Fruit fly (Drosophila melanogaster) whole organism, embryonic: Measurements from ENCODE around the gene CG4613.
A peak's percentile ranks its signal among the peaks of the same experiment; 100 is the strongest.

Experiments used
- ATbp ChIP-seq: fragments of 200-800 bp; sonication (Bioruptor generic); optimal IDR thresholded peaks from 2 replicates; lab custom pipeline; 2017; ENCODE audit warnings: missing biosample characterization, mild to moderate bottlenecking, missing genetic modification characterization, missing genetic modification reagents
- CG11085 ChIP-seq: fragments of 200-800 bp; sonication (Bioruptor generic); IDR thresholded peaks from 2 replicates; pipeline ENCODE4 v1.3.6; 2022; ENCODE audit warnings: missing biosample characterization, missing genetic modification characterization
- CG11456 ChIP-seq: fragments of 200-800 bp; sonication (Bioruptor generic); IDR thresholded peaks from 3 replicates; pipeline ENCODE4 v1.3.6; 2022; ENCODE audit warnings: missing biosample characterization, missing genetic modification characterization
- CG12071 ChIP-seq: fragments of 200-800 bp; sonication (Bioruptor generic); optimal IDR thresholded peaks from 3 replicates; lab custom pipeline; 2018; ENCODE audit warnings: missing biosample characterization, mild to moderate bottlenecking, missing genetic modification characterization
- CG12104 ChIP-seq: fragments of 200-800 bp; sonication (Bioruptor generic); optimal IDR thresholded peaks from 3 replicates; lab custom pipeline; 2016; ENCODE audit warnings: missing biosample characterization, missing genetic modification characterization
- CG12155 ChIP-seq: fragments of 200-800 bp; sonication (Bioruptor generic); optimal IDR thresholded peaks from 3 replicates; lab custom pipeline; 2016; ENCODE audit warnings: missing biosample characterization, missing genetic modification characterization
- CG12391 ChIP-seq: fragments of 200-800 bp; sonication (Bioruptor generic); optimal IDR thresholded peaks from 3 replicates; lab custom pipeline; 2018; ENCODE audit warnings: missing biosample characterization, mild to moderate bottlenecking, missing genetic modification characterization, moderate library complexity
- CG12942 ChIP-seq: fragments of 200-800 bp; sonication (Bioruptor generic); optimal IDR thresholded peaks from 3 replicates; lab custom pipeline; 2016; ENCODE audit warnings: missing biosample characterization, missing genetic modification characterization
- CG15479 ChIP-seq: fragments of 200-800 bp; sonication (Bioruptor generic); optimal IDR thresholded peaks from 3 replicates; lab custom pipeline; 2019; ENCODE audit warnings: missing biosample characterization, mild to moderate bottlenecking, missing genetic modification characterization, moderate library complexity
- CG1603 ChIP-seq: fragments of 200-800 bp; sonication (Bioruptor generic); optimal IDR thresholded peaks from 2 replicates; lab custom pipeline; 2019; ENCODE audit warnings: missing biosample characterization, mild to moderate bottlenecking, missing genetic modification characterization, moderate library complexity
- CG17328 ChIP-seq: fragments of 200-800 bp; sonication (Bioruptor generic); IDR thresholded peaks from 2 replicates; pipeline ENCODE4 v1.3.6; 2022; ENCODE audit warnings: missing biosample characterization, missing genetic modification characterization
- CG18011 ChIP-seq: fragments of 200-800 bp; sonication (Bioruptor generic); optimal IDR thresholded peaks from 2 replicates; lab custom pipeline; 2017; ENCODE audit warnings: missing biosample characterization, missing genetic modification characterization, mild to moderate bottlenecking, moderate library complexity, missing genotype
- CG2116 ChIP-seq: fragments of 200-800 bp; sonication (Bioruptor generic); optimal IDR thresholded peaks from 3 replicates; lab custom pipeline; 2018; ENCODE audit warnings: missing biosample characterization, mild to moderate bottlenecking, missing genetic modification characterization
- CG2678 ChIP-seq: fragments of 200-800 bp; sonication (Bioruptor generic); optimal IDR thresholded peaks from 3 replicates; lab custom pipeline; 2019; ENCODE audit warnings: missing biosample characterization, mild to moderate bottlenecking, missing genetic modification characterization, moderate library complexity
- CG2712 ChIP-seq: fragments of 200-800 bp; optimal IDR thresholded peaks from 3 replicates; lab custom pipeline; 2019; ENCODE audit warnings: missing biosample characterization, mild to moderate bottlenecking, missing genetic modification characterization, moderate library complexity
- CG33213 ChIP-seq: fragments of 200-800 bp; sonication (Bioruptor generic); optimal IDR thresholded peaks from 3 replicates; lab custom pipeline; 2016; ENCODE audit warnings: missing biosample characterization, missing genetic modification characterization
- CG3838 ChIP-seq: fragments of 200-800 bp; sonication (Bioruptor generic); optimal IDR thresholded peaks from 3 replicates; lab custom pipeline; 2016; ENCODE audit warnings: missing biosample characterization, missing genetic modification characterization
- CG3847 ChIP-seq: fragments of 200-800 bp; sonication (Bioruptor generic); IDR thresholded peaks from 2 replicates; pipeline ENCODE4 v1.3.6; 2022; ENCODE audit warnings: missing biosample characterization, missing genetic modification characterization
- CG4282 ChIP-seq: fragments of 200-800 bp; sonication (Bioruptor generic); optimal IDR thresholded peaks from 2 replicates; lab custom pipeline; 2016; ENCODE audit warnings: missing biosample characterization, missing genetic modification characterization
- CG6854 ChIP-seq: fragments of 200-800 bp; sonication (Bioruptor generic); optimal IDR thresholded peaks from 3 replicates; lab custom pipeline; 2017; ENCODE audit warnings: missing biosample characterization, mild to moderate bottlenecking, missing genetic modification characterization
- CG7372 ChIP-seq: fragments of 200-800 bp; sonication (Bioruptor generic); IDR thresholded peaks from 2 replicates; pipeline ENCODE4 v1.3.6; 2022; ENCODE audit warnings: missing biosample characterization, missing genetic modification characterization
- CG7786 ChIP-seq: fragments of 200-800 bp; sonication (Bioruptor generic); optimal IDR thresholded peaks from 2 replicates; lab custom pipeline; 2016; ENCODE audit warnings: missing biosample characterization, missing genetic modification characterization
- CG7987 ChIP-seq: fragments of 200-800 bp; sonication (Bioruptor generic); optimal IDR thresholded peaks from 2 replicates; lab custom pipeline; 2018; ENCODE audit warnings: missing biosample characterization, mild to moderate bottlenecking, missing genetic modification characterization, moderate library complexity
- CG9876 ChIP-seq: fragments of 200-800 bp; sonication (Bioruptor generic); optimal IDR thresholded peaks from 2 replicates; lab custom pipeline; 2016; ENCODE audit warnings: missing biosample characterization, missing genetic modification characterization
- CHES-1-like ChIP-seq: fragments of 200-800 bp; sonication (Bioruptor generic); optimal IDR thresholded peaks from 2 replicates; lab custom pipeline; 2016; ENCODE audit warnings: missing biosample characterization, missing genetic modification characterization
- D ChIP-seq, 2 experiments: fragments of 200-800 bp in 1 of 2; fragments of >200 bp in 1 of 2; sonication (Bioruptor generic) in 1 of 2; optimal IDR thresholded peaks; 2 replicates in 1 of 2; 3 replicates in 1 of 2; lab custom pipeline; 2017; ENCODE audit warnings: mild to moderate bottlenecking in 1 of 2, missing biosample characterization in 1 of 2, missing genetic modification characterization in 1 of 2, missing genetic modification reagents in 1 of 2
- Dfd ChIP-seq, 2 experiments: fragments of >200 bp; optimal IDR thresholded peaks; 2 replicates each; lab custom pipeline; 2017; ENCODE audit warnings: missing biosample characterization in 2 of 2, missing genetic modification characterization in 2 of 2
- Dip2 ChIP-seq: fragments of 200-800 bp; sonication (Bioruptor generic); IDR thresholded peaks from 2 replicates; pipeline ENCODE4 v1.3.6; 2022; ENCODE audit warnings: missing biosample characterization, missing genetic modification characterization
- Dll ChIP-seq: fragments of 200-800 bp; sonication (Bioruptor generic); IDR thresholded peaks from 4 replicates; pipeline ENCODE4 v1.3.6; 2022; ENCODE audit warnings: missing biosample characterization, missing genetic modification characterization; ENCODE audit not compliant: partially characterized antibody
- E2f1 ChIP-seq: fragments of 200-800 bp; sonication (Bioruptor generic); IDR thresholded peaks from 2 replicates; pipeline ENCODE4 v1.3.6; 2022; ENCODE audit warnings: missing biosample characterization, missing genetic modification characterization
- Hr78 ChIP-seq, 2 experiments: fragments of 200-800 bp in 1 of 2; fragments of >200 bp in 1 of 2; sonication (Bioruptor generic) in 1 of 2; optimal IDR thresholded peaks; 2 replicates each; lab custom pipeline; 2017 to 2019; ENCODE audit warnings: missing biosample characterization in 2 of 2, missing genetic modification characterization in 2 of 2, mild to moderate bottlenecking in 1 of 2, moderate library complexity in 1 of 2
- Hsf ChIP-seq: fragments of 200-800 bp; sonication (Bioruptor generic); optimal IDR thresholded peaks from 3 replicates; lab custom pipeline; 2016; ENCODE audit warnings: missing biosample characterization, missing genetic modification characterization
- Lhr ChIP-seq: fragments of 200-800 bp; sonication (Bioruptor generic); optimal IDR thresholded peaks from 3 replicates; lab custom pipeline; 2017; ENCODE audit warnings: mild to moderate bottlenecking, missing biosample characterization, missing genetic modification reagents, missing genetic modification characterization
- Pdp1 ChIP-seq, 2 experiments: fragments of 200-800 bp; sonication (Bioruptor generic); optimal IDR thresholded peaks; 3 replicates each; lab custom pipeline; 2016; ENCODE audit warnings: missing biosample characterization in 2 of 2, missing genetic modification characterization in 2 of 2, mild to moderate bottlenecking in 1 of 2, moderate library complexity in 1 of 2
- Sox102F ChIP-seq: fragments of 200-800 bp; sonication (Bioruptor generic); optimal IDR thresholded peaks from 2 replicates; lab custom pipeline; 2018; ENCODE audit warnings: missing biosample characterization, mild to moderate bottlenecking, missing genetic modification characterization, moderate library complexity
- Tbp ChIP-seq: fragments of >200 bp; optimal IDR thresholded peaks from 2 replicates; lab custom pipeline; 2018; ENCODE audit warnings: missing biosample characterization, missing genetic modification characterization
- Xbp1 ChIP-seq: fragments of 200-800 bp; sonication (Bioruptor generic); optimal IDR thresholded peaks from 3 replicates; lab custom pipeline; 2016; ENCODE audit warnings: missing biosample characterization, mild to moderate bottlenecking, missing genetic modification characterization
- cg ChIP-seq: fragments of 200-800 bp; sonication (Bioruptor generic); optimal IDR thresholded peaks from 3 replicates; lab custom pipeline; 2019; ENCODE audit warnings: missing biosample characterization, mild to moderate bottlenecking, missing genetic modification characterization, moderate library complexity
- chinmo ChIP-seq: fragments of 200-800 bp; sonication (Bioruptor generic); IDR thresholded peaks from 4 replicates; pipeline ENCODE4 v1.3.6; 2022; ENCODE audit warnings: missing biosample characterization, missing genetic modification characterization; ENCODE audit not compliant: partially characterized antibody
- cwo ChIP-seq: fragments of 200-800 bp; sonication (Bioruptor generic); optimal IDR thresholded peaks from 3 replicates; lab custom pipeline; 2017; ENCODE audit warnings: missing biosample characterization, missing genetic modification characterization, mild to moderate bottlenecking, moderate library complexity, missing genetic modification reagents
- ems ChIP-seq: fragments of 200-800 bp; sonication (Bioruptor generic); optimal IDR thresholded peaks from 3 replicates; lab custom pipeline; 2016; ENCODE audit warnings: missing biosample characterization, missing genetic modification characterization
- eyg ChIP-seq: fragments of 200-800 bp; sonication (Bioruptor generic); optimal IDR thresholded peaks from 3 replicates; lab custom pipeline; 2016; ENCODE audit warnings: missing biosample characterization, missing genetic modification characterization
- fd96Cb ChIP-seq: fragments of 200-800 bp; sonication (Bioruptor generic); optimal IDR thresholded peaks from 2 replicates; lab custom pipeline; 2018; ENCODE audit warnings: missing biosample characterization, mild to moderate bottlenecking, missing genetic modification characterization, moderate library complexity
- peb ChIP-seq: fragments of 200-800 bp; sonication (Bioruptor generic); IDR thresholded peaks from 2 replicates; pipeline ENCODE4 v1.3.6; 2022; ENCODE audit warnings: missing biosample characterization, missing genetic modification characterization
- rib ChIP-seq: fragments of 200-800 bp; sonication (Bioruptor generic); IDR thresholded peaks from 2 replicates; pipeline ENCODE4 v1.3.6; 2022; ENCODE audit warnings: missing biosample characterization, missing genetic modification characterization
- salm ChIP-seq: fragments of 200-800 bp; sonication (Bioruptor generic); optimal IDR thresholded peaks from 2 replicates; lab custom pipeline; 2018; ENCODE audit warnings: missing biosample characterization, mild to moderate bottlenecking, missing genetic modification characterization
- schlank ChIP-seq: fragments of 200-800 bp; sonication (Bioruptor generic); optimal IDR thresholded peaks from 2 replicates; lab custom pipeline; 2018; ENCODE audit warnings: missing biosample characterization, mild to moderate bottlenecking, missing genetic modification characterization
- tll ChIP-seq, 2 experiments: fragments of 200-800 bp in 1 of 2; fragments of >200 bp in 1 of 2; sonication (Bioruptor generic) in 1 of 2; optimal IDR thresholded peaks; 2 replicates each; lab custom pipeline; 2017 to 2019; ENCODE audit warnings: missing biosample characterization in 2 of 2, missing genetic modification characterization in 2 of 2, mild to moderate bottlenecking in 1 of 2, moderate library complexity in 1 of 2
- wdn ChIP-seq: fragments of 200-800 bp; sonication (Bioruptor generic); IDR thresholded peaks from 2 replicates; pipeline ENCODE4 v1.3.6; 2022; ENCODE audit warnings: missing biosample characterization, missing genetic modification characterization

Gene CG4613

DNA sequence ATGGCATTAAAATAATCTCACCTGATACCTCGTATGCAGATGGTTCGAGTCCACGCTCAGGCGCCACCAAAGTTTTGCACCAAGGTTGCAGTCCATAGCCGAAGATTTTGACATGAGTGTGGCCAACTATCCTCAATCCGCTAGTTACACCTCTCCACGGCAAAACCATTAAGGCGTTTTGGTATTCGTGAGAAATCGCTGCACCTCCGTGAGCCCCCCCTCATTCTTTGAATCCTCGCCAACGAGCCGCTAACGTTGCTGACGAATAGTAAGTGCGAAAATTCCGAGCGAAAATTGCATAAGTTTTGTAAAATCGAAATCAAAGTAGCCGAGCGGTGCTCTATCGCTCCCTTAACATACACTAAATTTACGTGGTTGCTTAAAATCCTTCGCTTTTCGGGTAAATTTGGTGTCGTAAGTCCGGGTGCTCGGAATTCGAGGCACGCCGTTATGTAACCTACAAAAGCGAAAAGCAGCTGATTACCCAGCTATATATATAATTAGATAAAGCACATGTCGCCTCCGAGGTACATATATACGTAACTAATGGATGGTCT is 16.0 kb upstream of the CG4613 start, which contains the start of gene Mpcp2 (continued):
- TF ChIP-seq eyg (GFP tag; lab: Kevin White, UChicago): no peak
- TF ChIP-seq Xbp1 (GFP tag; lab: Kevin White, UChicago): peak; percentile 9
- TF ChIP-seq CG12391: peak; percentile 60
- no peak; the same call in 1 of the 2 replicates for TF ChIP-seq rib (GFP tag; lab: Robert Waterston, UW)
- peak; percentile 16 for TF ChIP-seq CG12942 (GFP tag; lab: Kevin White, UChicago)
- no peak for TF ChIP-seq ATbp (GFP tag; lab: Kevin White, UChicago)
- TF ChIP-seq Dip2: no peak
- TF ChIP-seq salm (tag; lab: Kevin White, UChicago): no peak
- no peak for TF ChIP-seq CG11085
- peak; percentile 40 for TF ChIP-seq CG2678
- no peak for TF ChIP-seq Hsf
- 0 out of 4 replicates have a peak, but pooled peaks have one; percentile 52 for TF ChIP-seq chinmo (GFP tag; lab: Robert Waterston, UW)
- TF ChIP-seq peb (GFP tag; lab: Robert Waterston, UW): no peak
- TF ChIP-seq cg (GFP tag; lab: Kevin White, UChicago): no peak
- TF ChIP-seq schlank (tag; lab: Kevin White, UChicago): no peak
- peak; percentile 38 for TF ChIP-seq CG12155 (GFP tag; lab: Kevin White, UChicago)
- no peak for TF ChIP-seq tll (GFP tag; optimal IDR thresholded peaks at IDR 0.05; lab: Kevin White, UChicago)
- TF ChIP-seq CG7372 (GFP tag; lab: Robert Waterston, UW): no peak
- peak; percentile 89 for TF ChIP-seq CG7987 (GFP tag; lab: Kevin White, UChicago)
- TF ChIP-seq CG18011 (GFP tag; lab: Kevin White, UChicago): peak; percentile 34
- TF ChIP-seq Pdp1 (GFP tag; optimal IDR thresholded peaks at IDR 0.05; lab: Kevin White, UChicago): peak in 1 of 2 experiments; percentile 100
- no peak for TF ChIP-seq Tbp
- TF ChIP-seq ems (GFP tag; lab: Kevin White, UChicago): peak; percentile 15
- peak; percentile 24 for TF ChIP-seq CG9876 (GFP tag; lab: Kevin White, UChicago)
- peak; percentile 9 for TF ChIP-seq CG6854 (GFP tag; lab: Kevin White, UChicago)
- TF ChIP-seq CG4282 (GFP tag; lab: Kevin White, UChicago): peak; percentile 15
- TF ChIP-seq CG2116: peak; percentile 62
- peak; percentile 87 for TF ChIP-seq CG1603 (tag; lab: Kevin White, UChicago)
- peak; percentile 73 for TF ChIP-seq CG2712
- TF ChIP-seq CG3847 (GFP tag; lab: Robert Waterston, UW): peak; percentile 85
- peak; percentile 56 for TF ChIP-seq CHES-1-like (GFP tag; lab: Kevin White, UChicago)
- peak; percentile 36 for TF ChIP-seq CG12071 (GFP tag; lab: Kevin White, UChicago)
- TF ChIP-seq Hr78 (GFP tag; optimal IDR thresholded peaks at IDR 0.05; lab: Kevin White, UChicago): no peak
- TF ChIP-seq Sox102F (GFP tag; lab: Kevin White, UChicago): no peak
- TF ChIP-seq Lhr (GFP tag; lab: Kevin White, UChicago): peak; percentile 97
- no peak for TF ChIP-seq D (optimal IDR thresholded peaks at IDR 0.05; lab: Kevin White, UChicago)
- no peak for TF ChIP-seq D (GFP tag; optimal IDR thresholded peaks at IDR 0.05; lab: Kevin White, UChicago)
- TF ChIP-seq CG7786 (GFP tag; lab: Kevin White, UChicago): peak; percentile 0
- no peak for TF ChIP-seq CG15479
- no peak for TF ChIP-seq CG12104
- TF ChIP-seq cwo (GFP tag; lab: Kevin White, UChicago): peak; percentile 43
- TF ChIP-seq fd96Cb (tag; lab: Kevin White, UChicago): no peak
- no peak for TF ChIP-seq CG3838 (GFP tag; lab: Kevin White, UChicago)
- no peak for TF ChIP-seq E2f1 (GFP tag; lab: Robert Waterston, UW)
- no peak for TF ChIP-seq wdn (GFP tag; lab: Robert Waterston, UW)
- no peak for TF ChIP-seq Dfd (GFP tag; optimal IDR thresholded peaks at IDR 0.05; lab: Kevin White, UChicago)
- peak; percentile 71 for TF ChIP-seq CG33213 (GFP tag; lab: Kevin White, UChicago)
- TF ChIP-seq Dll (GFP tag; lab: Robert Waterston, UW): 0 out of 4 replicates have a peak, but pooled peaks have one; percentile 39
- no peak for TF ChIP-seq CG11456
- 0 out of 2 replicates have a peak, but pooled peaks have one; percentile 6 for TF ChIP-seq CG17328 (GFP tag; lab: Robert Waterston, UW)
